Fruit fly (Drosophila melanogaster) whole organism, adult: ENCODE measurements around the gene Ack.

Experiments used
- cic ChIP-seq: fragments of 200-800 bp; sonication (Bioruptor generic); optimal IDR thresholded peaks from 2 replicates; lab custom pipeline; 2017; ENCODE audit warnings: missing biosample characterization, mild to moderate bottlenecking, missing genetic modification characterization, moderate library complexity
- cnc ChIP-seq, 2 experiments: fragments of >200 bp; optimal IDR thresholded peaks; 2 replicates each; lab custom pipeline; 2017
- kay ChIP-seq: fragments of 200-800 bp; sonication (Bioruptor generic); peaks from one replicate; lab custom pipeline; 2016; ENCODE audit warnings: missing biosample characterization, missing genetic modification characterization, borderline replicate concordance

DNA sequence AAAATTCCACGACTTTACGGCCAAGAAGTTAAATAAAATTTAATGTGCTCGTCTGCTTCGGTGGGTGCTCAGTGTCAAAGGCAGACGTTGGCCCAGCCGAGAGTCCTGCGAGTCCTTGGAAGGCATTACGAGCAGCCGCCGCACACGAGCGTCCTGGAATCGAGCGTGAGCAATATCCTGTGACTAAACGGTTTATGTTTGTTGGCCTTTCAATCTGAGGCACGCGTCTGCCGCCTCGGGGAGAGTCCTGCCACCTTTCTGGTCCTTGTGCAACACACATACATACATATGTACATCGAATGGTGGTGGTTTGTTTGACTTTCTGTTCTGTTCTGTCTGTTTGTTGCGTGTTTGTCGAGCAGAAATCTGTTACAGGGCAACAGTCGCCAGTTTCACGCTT lies 24.5 kb upstream of the Ack start:
- no peak for TF ChIP-seq cnc (optimal IDR thresholded peaks at IDR 0.05; lab: Kevin White, UChicago)
- no peak for TF ChIP-seq cic (GFP tag; lab: Kevin White, UChicago)
- TF ChIP-seq kay (GFP tag; lab: Kevin White, UChicago), result no peak
